Fruit fly (Drosophila melanogaster) whole organism, embryonic: ENCODE data around the gene CG32845.

Source experiments
- Sry-β ChIP-seq: fragments of 200-800 bp; sonication (Bioruptor generic); optimal IDR thresholded peaks from 2 replicates; lab custom pipeline; 2018; ENCODE audit warnings: missing biosample characterization, mild to moderate bottlenecking, missing genetic modification characterization, moderate library complexity
- da ChIP-seq: fragments of 200-800 bp; sonication (Bioruptor generic); optimal IDR thresholded peaks from 2 replicates; lab custom pipeline; 2016; ENCODE audit warnings: missing biosample characterization, missing genetic modification characterization
- sqz ChIP-seq: fragments of 200-800 bp; sonication (Bioruptor generic); optimal IDR thresholded peaks from 3 replicates; lab custom pipeline; 2018; ENCODE audit warnings: missing biosample characterization, mild to moderate bottlenecking, missing genetic modification characterization

dm6 chr3L:319145-320009 lies 46.2 kb upstream of the CG32845 start, which contains the start of gene fwd:
- TF ChIP-seq da, result no peak
- peak; percentile 66 for TF ChIP-seq sqz
- no peak for TF ChIP-seq Sry-β
